Worm (Caenorhabditis elegans): ENCODE results near the gene mon-2.

- TF ChIP-seq M03D4.4 (tag; optimal IDR thresholded peaks at IDR 0.05): no peak
- no peak for TF ChIP-seq unc-62 (GFP tag; optimal IDR thresholded peaks at IDR 0.05)
- TF ChIP-seq unc-39 (tag; optimal IDR thresholded peaks at IDR 0.05): no peak
- no peak for TF ChIP-seq ztf-11 (tag; optimal IDR thresholded peaks at IDR 0.05)
- TF ChIP-seq pha-4 (tag; optimal IDR thresholded peaks at IDR 0.05): no peak
- no peak for TF ChIP-seq ceh-43 (GFP tag; optimal IDR thresholded peaks at IDR 0.05)
- TF ChIP-seq snpc-4 (tag; optimal IDR thresholded peaks at IDR 0.05): no peak
- TF ChIP-seq nhr-28 (tag; optimal IDR thresholded peaks at IDR 0.05): no peak
- TF ChIP-seq sptf-1 (tag; optimal IDR thresholded peaks at IDR 0.05): no peak
- TF ChIP-seq nhr-237 (tag; optimal IDR thresholded peaks at IDR 0.05): no peak
- TF ChIP-seq mab-5 (tag; optimal IDR thresholded peaks at IDR 0.05): no peak
- TF ChIP-seq nhr-12 (tag; optimal IDR thresholded peaks at IDR 0.05): no peak
Measured at ce11 chrIV:12134991-12135390, 38.4 kb downstream of the mon-2 start.
